Fruit fly (Drosophila melanogaster) whole organism, prepupa: Measurements from ENCODE around the gene Dyro.

Experiments used
- CG10631 ChIP-seq: fragments of 200-800 bp; sonication (Bioruptor generic); optimal IDR thresholded peaks from 2 replicates; lab custom pipeline; 2016; ENCODE audit warnings: missing biosample characterization, missing genetic modification characterization
- CG10669 ChIP-seq: fragments of 200-800 bp; sonication (Bioruptor generic); optimal IDR thresholded peaks from 3 replicates; lab custom pipeline; 2018; ENCODE audit warnings: missing biosample characterization, mild to moderate bottlenecking, missing genetic modification characterization, moderate library complexity
- CG11294 ChIP-seq: fragments of 200-800 bp; sonication (Bioruptor generic); IDR thresholded peaks from 2 replicates; pipeline ENCODE4 v1.3.6; 2022; ENCODE audit warnings: missing biosample characterization, missing genetic modification characterization
- CG11902 ChIP-seq: fragments of 200-800 bp; sonication (Bioruptor generic); optimal IDR thresholded peaks from 3 replicates; lab custom pipeline; 2016; ENCODE audit warnings: missing biosample characterization, missing genetic modification characterization
- CG15336 ChIP-seq: fragments of 200-800 bp; sonication (Bioruptor generic); IDR thresholded peaks from 2 replicates; pipeline ENCODE4 v1.3.6; 2022; ENCODE audit warnings: missing biosample characterization, missing genetic modification characterization
- CG16779 ChIP-seq: fragments of 200-800 bp; sonication (Bioruptor generic); optimal IDR thresholded peaks from 3 replicates; lab custom pipeline; 2017; ENCODE audit warnings: missing biosample characterization, mild to moderate bottlenecking, missing genetic modification characterization
- CG32006 ChIP-seq: fragments of 200-800 bp; sonication (Bioruptor generic); optimal IDR thresholded peaks from 3 replicates; lab custom pipeline; 2017; ENCODE audit warnings: missing biosample characterization, mild to moderate bottlenecking, missing genetic modification characterization
- CG34406 ChIP-seq: fragments of 200-800 bp; sonication (Bioruptor generic); optimal IDR thresholded peaks from 3 replicates; lab custom pipeline; 2016; ENCODE audit warnings: missing biosample characterization, missing genetic modification characterization
- CG3919 ChIP-seq: fragments of 200-800 bp; sonication (Bioruptor generic); optimal IDR thresholded peaks from 3 replicates; lab custom pipeline; 2016; ENCODE audit warnings: missing biosample characterization, missing genetic modification characterization
- CG6163 ChIP-seq: fragments of 200-800 bp; sonication (Bioruptor generic); IDR thresholded peaks from 3 replicates; pipeline ENCODE4 v1.3.6; 2022; ENCODE audit warnings: missing biosample characterization, missing genetic modification characterization
- CG6276 ChIP-seq: fragments of 200-800 bp; sonication (Bioruptor generic); optimal IDR thresholded peaks from 2 replicates; lab custom pipeline; 2017; ENCODE audit warnings: missing biosample characterization, mild to moderate bottlenecking, missing genetic modification characterization
- CG6808 ChIP-seq: fragments of 200-800 bp; sonication (Bioruptor generic); optimal IDR thresholded peaks from 3 replicates; lab custom pipeline; 2017; ENCODE audit warnings: missing biosample characterization, missing genetic modification characterization, mild to moderate bottlenecking, moderate library complexity, missing genetic modification reagents
- CG8119 ChIP-seq: fragments of 200-800 bp; sonication (Bioruptor generic); IDR thresholded peaks from 3 replicates; pipeline ENCODE4 v1.3.6; 2022; ENCODE audit warnings: missing biosample characterization, missing genetic modification characterization
- CG8319 ChIP-seq: fragments of 200-800 bp; sonication (Bioruptor generic); optimal IDR thresholded peaks from 3 replicates; lab custom pipeline; 2016; ENCODE audit warnings: missing biosample characterization, missing genetic modification characterization
- Eip78C ChIP-seq: fragments of 200-800 bp; sonication (Bioruptor generic); peaks from one replicate; lab custom pipeline; 2016; ENCODE audit warnings: missing biosample characterization, missing genetic modification characterization
- Eip93F ChIP-seq: fragments of 200-800 bp; sonication (Bioruptor generic); optimal IDR thresholded peaks from 2 replicates; lab custom pipeline; 2016; ENCODE audit warnings: missing biosample characterization, mild to moderate bottlenecking, missing genetic modification characterization
- Ets21C ChIP-seq: fragments of 200-800 bp; sonication (Bioruptor generic); optimal IDR thresholded peaks from 3 replicates; lab custom pipeline; 2016; ENCODE audit warnings: missing biosample characterization, missing genetic modification characterization
- Gug ChIP-seq: fragments of 200-800 bp; sonication (Bioruptor generic); IDR thresholded peaks from 2 replicates; pipeline ENCODE4 v1.3.6; 2022; ENCODE audit warnings: missing biosample characterization, missing genetic modification characterization
- Hr38 ChIP-seq: sonication (Bioruptor generic); optimal IDR thresholded peaks from 2 replicates; lab custom pipeline; 2016; ENCODE audit warnings: missing biosample characterization, missing genetic modification characterization
- Hr39 ChIP-seq: fragments of 200-800 bp; sonication (Bioruptor generic); optimal IDR thresholded peaks from 2 replicates; lab custom pipeline; 2016; ENCODE audit warnings: missing biosample characterization, missing genetic modification characterization
- Hr4 ChIP-seq: fragments of 200-800 bp; sonication (Bioruptor generic); optimal IDR thresholded peaks from 3 replicates; lab custom pipeline; 2016; ENCODE audit warnings: missing biosample characterization, missing genetic modification characterization
- Lpt ChIP-seq: fragments of 200-800 bp; sonication (Bioruptor generic); optimal IDR thresholded peaks from 3 replicates; lab custom pipeline; 2016; ENCODE audit warnings: missing biosample characterization, missing genetic modification characterization
- OdsH ChIP-seq: fragments of 200-800 bp; sonication (Bioruptor generic); optimal IDR thresholded peaks from 3 replicates; lab custom pipeline; 2016; ENCODE audit warnings: missing biosample characterization, missing genetic modification characterization
- Smox ChIP-seq: fragments of 200-800 bp; sonication (Bioruptor generic); optimal IDR thresholded peaks from 3 replicates; lab custom pipeline; 2016; ENCODE audit warnings: missing biosample characterization, missing genetic modification characterization
- Sox102F ChIP-seq: fragments of 200-800 bp; sonication (Bioruptor generic); optimal IDR thresholded peaks from 2 replicates; lab custom pipeline; 2016; ENCODE audit warnings: missing biosample characterization, mild to moderate bottlenecking, missing genetic modification characterization
- Sox14 ChIP-seq: fragments of 200-800 bp; sonication (Bioruptor generic); optimal IDR thresholded peaks from 3 replicates; lab custom pipeline; 2016; ENCODE audit warnings: missing biosample characterization, missing genetic modification characterization
- achi ChIP-seq: fragments of 200-800 bp; sonication (Bioruptor generic); optimal IDR thresholded peaks from 3 replicates; lab custom pipeline; 2016; ENCODE audit warnings: missing biosample characterization, missing genetic modification characterization
- acj6 ChIP-seq: fragments of 200-800 bp; sonication (Bioruptor generic); optimal IDR thresholded peaks from 3 replicates; lab custom pipeline; 2016; ENCODE audit warnings: missing biosample characterization, missing genetic modification characterization
- dsx ChIP-seq: fragments of 200-800 bp; optimal IDR thresholded peaks from 3 replicates; lab custom pipeline; 2019; ENCODE audit warnings: missing biosample characterization, mild to moderate bottlenecking, missing genetic modification characterization, moderate library complexity; ENCODE audit not compliant: poor library complexity, severe bottlenecking
- eg ChIP-seq: fragments of 200-800 bp; sonication (Bioruptor generic); IDR thresholded peaks from 3 replicates; pipeline ENCODE4 v1.3.6; 2022; ENCODE audit warnings: missing biosample characterization, missing genetic modification characterization
- esn ChIP-seq: fragments of 200-800 bp; sonication (Bioruptor generic); optimal IDR thresholded peaks from 2 replicates; lab custom pipeline; 2016; ENCODE audit warnings: missing biosample characterization, mild to moderate bottlenecking, missing genetic modification characterization, moderate library complexity
- fd59A ChIP-seq: fragments of 200-800 bp; sonication (Bioruptor generic); optimal IDR thresholded peaks from 2 replicates; lab custom pipeline; 2017; ENCODE audit warnings: missing biosample characterization, mild to moderate bottlenecking, missing genetic modification characterization, missing genetic modification reagents
- fkh ChIP-seq: fragments of 200-800 bp; sonication (Bioruptor generic); optimal IDR thresholded peaks from 3 replicates; lab custom pipeline; 2017; ENCODE audit warnings: missing biosample characterization, mild to moderate bottlenecking, missing genetic modification characterization, moderate library complexity
- lz ChIP-seq: fragments of 200-800 bp; sonication (Bioruptor generic); optimal IDR thresholded peaks from 3 replicates; lab custom pipeline; 2016; ENCODE audit warnings: missing biosample characterization, missing genetic modification characterization
- spab ChIP-seq: fragments of 200-800 bp; sonication (Bioruptor generic); optimal IDR thresholded peaks from 2 replicates; lab custom pipeline; 2017; ENCODE audit warnings: missing biosample characterization, mild to moderate bottlenecking, missing genetic modification characterization, missing genetic modification reagents
- ss ChIP-seq, 2 experiments: fragments of 200-800 bp; sonication (Bioruptor generic); optimal IDR thresholded peaks; 2 replicates in 1 of 2; 3 replicates in 1 of 2; lab custom pipeline; 2017 to 2018; ENCODE audit warnings: mild to moderate bottlenecking in 2 of 2, missing biosample characterization in 2 of 2, missing genetic modification characterization in 2 of 2, moderate library complexity in 1 of 2
- svp ChIP-seq: fragments of 200-800 bp; sonication (Bioruptor generic); peaks from one replicate; lab custom pipeline; 2016; ENCODE audit warnings: missing biosample characterization, missing genetic modification characterization

Dyro gene

DNA sequence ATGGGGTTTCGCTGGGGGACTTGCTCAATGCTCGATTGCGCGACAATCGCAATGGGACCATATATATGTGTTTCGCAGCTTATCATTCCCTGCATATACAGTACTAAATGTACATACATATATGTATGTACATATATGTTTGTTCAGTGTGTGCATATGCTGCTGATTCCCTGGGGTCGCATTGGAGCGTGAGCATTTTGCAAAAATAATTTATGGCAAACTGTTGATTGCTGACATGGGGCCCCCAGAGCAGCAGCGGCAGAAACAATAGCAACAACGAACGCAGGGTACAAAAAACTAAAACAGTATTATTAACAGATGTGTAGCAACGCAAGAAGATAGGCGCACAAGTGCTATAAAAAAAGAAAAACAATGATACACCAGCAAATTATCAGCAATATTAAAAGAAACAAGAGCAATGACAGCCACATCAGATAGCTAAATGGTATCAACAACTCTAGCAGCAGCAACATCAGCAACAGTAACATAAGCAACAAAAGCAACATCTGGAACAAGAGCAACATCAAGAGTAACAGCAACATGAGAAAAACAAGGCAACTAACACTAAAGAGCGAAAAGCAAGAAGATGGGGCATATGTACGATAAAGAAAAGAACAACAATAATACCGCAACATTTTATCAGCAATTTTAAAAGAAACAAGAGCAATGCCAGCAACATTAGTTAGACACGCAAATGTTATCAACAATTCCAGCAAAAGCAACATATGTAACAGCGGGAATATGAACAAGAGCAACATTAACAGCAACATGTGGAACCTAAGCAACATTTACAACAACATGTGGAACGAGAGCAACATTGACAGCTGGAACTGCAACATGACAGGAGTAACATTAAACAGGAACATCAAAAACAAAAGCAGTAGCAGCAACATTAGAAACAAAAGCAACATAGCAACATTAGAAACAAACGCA, 11.4 kb downstream of the Dyro start (continued):
- TF ChIP-seq CG11902 (GFP tag; lab: Kevin White, UChicago) (no peak), ss (GFP tag; optimal IDR thresholded peaks at IDR 0.05; lab: Kevin White, UChicago) (no peak), CG34406 (GFP tag; lab: Kevin White, UChicago) (no peak), Sox14 (GFP tag; lab: Kevin White, UChicago) (no peak), CG6276 (GFP tag; lab: Kevin White, UChicago) (peak; percentile 16), svp (GFP tag; lab: Kevin White, UChicago) (peak; percentile 95), CG32006 (GFP tag; lab: Kevin White, UChicago) (peak; percentile 6), esn (no peak), Ets21C (GFP tag; lab: Kevin White, UChicago) (no peak), CG8119 (GFP tag; lab: Robert Waterston, UW) (0 out of 3 replicates have a peak, but pooled peaks have one; percentile 29), CG6163 (GFP tag; lab: Robert Waterston, UW) (peak; percentile 46; the same call in 1 of the 3 replicates), CG8319 (GFP tag; lab: Kevin White, UChicago) (no peak), CG16779 (peak; percentile 39), CG6808 (peak; percentile 28), Hr38 (no peak)
- TF ChIP-seq, all 60 proteins: peak for 10

- no peak for TF ChIP-seq acj6 (GFP tag; lab: Kevin White, UChicago)
- TF ChIP-seq CG6163 (GFP tag; lab: Robert Waterston, UW): 0 out of 3 replicates have a peak, but pooled peaks have one; percentile 27
- no peak for TF ChIP-seq Hr38
- no peak for TF ChIP-seq CG34406 (GFP tag; lab: Kevin White, UChicago)
- peak in 1 of 2 experiments; percentile 14 for TF ChIP-seq ss (GFP tag; optimal IDR thresholded peaks at IDR 0.05; lab: Kevin White, UChicago)
- peak; percentile 10 for TF ChIP-seq CG16779
- TF ChIP-seq spab (GFP tag; lab: Kevin White, UChicago): no peak
- TF ChIP-seq CG10669 (GFP tag; lab: Kevin White, UChicago): no peak
- TF ChIP-seq fkh: no peak
- TF ChIP-seq Lpt: no peak
- no peak for TF ChIP-seq CG6276 (GFP tag; lab: Kevin White, UChicago)
- peak; percentile 35 for TF ChIP-seq dsx
- no peak for TF ChIP-seq Hr39 (GFP tag; lab: Kevin White, UChicago)
- TF ChIP-seq fd59A (GFP tag; lab: Kevin White, UChicago): no peak
- TF ChIP-seq Sox14 (GFP tag; lab: Kevin White, UChicago): no peak
- no peak for TF ChIP-seq Eip78C (GFP tag; lab: Kevin White, UChicago)
Observed at dm6 chr3L:11280574-11281135, 15.1 kb downstream of the Dyro start.

- no peak for TF ChIP-seq CG11902 (GFP tag; lab: Kevin White, UChicago)
- TF ChIP-seq spab (GFP tag; lab: Kevin White, UChicago): no peak
- TF ChIP-seq CG8119 (GFP tag; lab: Robert Waterston, UW): no peak
- TF ChIP-seq ss (GFP tag; optimal IDR thresholded peaks at IDR 0.05; lab: Kevin White, UChicago): peak in 1 of 2 experiments; percentile 35
- no peak for TF ChIP-seq Sox102F
- TF ChIP-seq dsx: peak; percentile 99
- peak; percentile 17; the same call in 1 of the 2 replicates for TF ChIP-seq CG15336
- TF ChIP-seq CG3919 (GFP tag; lab: Kevin White, UChicago): peak; percentile 0
- TF ChIP-seq svp (GFP tag; lab: Kevin White, UChicago): peak; percentile 75
- peak; percentile 28; the same call in 1 of the 3 replicates for TF ChIP-seq CG6163 (GFP tag; lab: Robert Waterston, UW)
Observed at dm6 chr3L:11279321-11279827, 16.3 kb downstream of the Dyro start.

dm6 chr3L:11278448-11279320, 17.0 kb downstream of the Dyro start:
- 0 out of 3 replicates have a peak, but pooled peaks have one; percentile 12 for TF ChIP-seq eg (GFP tag; lab: Robert Waterston, UW)
- TF ChIP-seq CG11294 (GFP tag; lab: Robert Waterston, UW): no peak
- no peak for TF ChIP-seq Gug (GFP tag; lab: Robert Waterston, UW)
- peak; percentile 3 for TF ChIP-seq OdsH (GFP tag; lab: Kevin White, UChicago)
- TF ChIP-seq CG8119 (GFP tag; lab: Robert Waterston, UW): peak; percentile 39; the same call in 1 of the 3 replicates
- peak; percentile 41 for TF ChIP-seq Hr4 (GFP tag; lab: Kevin White, UChicago)
- TF ChIP-seq CG32006 (GFP tag; lab: Kevin White, UChicago): peak; percentile 37
- TF ChIP-seq Smox (GFP tag; lab: Kevin White, UChicago): no peak
- TF ChIP-seq lz (GFP tag; lab: Kevin White, UChicago): no peak
- no peak for TF ChIP-seq fd59A (GFP tag; lab: Kevin White, UChicago)
- peak; percentile 43; the same call in 1 of the 2 replicates for TF ChIP-seq CG15336
- peak; percentile 23 for TF ChIP-seq CG10631
- peak; percentile 16 for TF ChIP-seq achi (GFP tag; lab: Kevin White, UChicago)
- TF ChIP-seq Eip78C (GFP tag; lab: Kevin White, UChicago): peak; percentile 81
- TF ChIP-seq fkh: peak; percentile 93
- no peak for TF ChIP-seq svp (GFP tag; lab: Kevin White, UChicago)
- TF ChIP-seq Eip93F (GFP tag; lab: Kevin White, UChicago): no peak
- no peak for TF ChIP-seq CG10669 (GFP tag; lab: Kevin White, UChicago)
